Worm (Caenorhabditis elegans): ENCODE measurements around the gene gpla-1.

- TF ChIP-seq flt-1 (GFP tag; IDR thresholded peaks at IDR 0.05) = no peak
- no peak for TF ChIP-seq tab-1 (GFP tag; IDR thresholded peaks at IDR 0.05)
Measured at ce11 chrV:11952854-11953447, 15.3 kb upstream of the gpla-1 start.

All from whole organism, midembryonic.